Fruit fly (Drosophila melanogaster) S2 (cell line): ENCODE measurements around the gene CG5986.

ENCODE experiments used
- CG8478 ChIP-seq: fragments of >200 bp; optimal IDR thresholded peaks from 2 replicates; lab custom pipeline; 2018
- CTCF ChIP-seq, 2 experiments: fragments of >200 bp; optimal IDR thresholded peaks; 2 replicates each; lab custom pipeline; 2018

The CG5986 gene

dm6 chr3R:24024123-24024522 is 23.5 kb upstream of the CG5986 start:
- TF ChIP-seq CTCF (optimal IDR thresholded peaks at IDR 0.05; lab: Kevin White, UChicago) (no peak), CG8478 (lab: Kevin White, UChicago) (no peak)

dm6 chr3R:24024688-24025087 is 22.9 kb upstream of the CG5986 start:
- TF ChIP-seq CTCF (optimal IDR thresholded peaks at IDR 0.05; lab: Kevin White, UChicago) (no peak), CG8478 (lab: Kevin White, UChicago) (no peak)

DNA sequence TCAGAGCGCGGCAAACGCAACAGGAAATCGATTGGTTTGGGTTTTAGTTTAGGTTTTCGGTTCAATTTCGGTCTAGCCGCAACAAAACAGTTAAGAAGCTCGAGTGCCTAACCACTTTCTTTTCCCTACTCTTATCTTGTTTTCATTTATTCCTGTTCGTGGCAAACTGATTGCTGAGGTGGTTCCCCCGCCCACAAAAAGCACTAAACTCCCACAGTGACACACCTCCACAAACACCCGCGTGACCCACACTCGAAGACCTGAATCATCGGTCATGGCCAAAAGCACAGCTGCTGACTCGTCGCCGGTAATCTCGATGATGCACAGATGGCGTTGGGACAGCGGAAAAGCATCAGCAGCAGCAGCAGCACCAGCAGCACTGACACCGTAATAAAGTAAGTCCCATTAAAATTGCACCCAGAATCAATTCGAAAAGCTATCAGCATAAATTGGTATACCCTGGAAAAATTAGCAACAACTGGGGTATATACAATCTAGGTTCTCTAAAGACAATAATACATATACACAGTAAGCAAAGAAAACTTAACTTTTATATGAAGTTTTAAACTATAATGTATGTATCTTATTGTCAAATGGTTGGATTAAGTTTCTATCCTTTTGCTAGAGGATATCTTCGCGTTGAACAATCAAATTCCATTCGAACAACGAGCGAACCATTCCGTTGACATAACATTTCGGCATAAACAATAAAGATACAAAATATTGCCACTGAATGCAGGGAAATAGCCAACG is 21.7 kb upstream of the CG5986 start:
- TF ChIP-seq CTCF (optimal IDR thresholded peaks at IDR 0.05; lab: Kevin White, UChicago) (no peak), CG8478 (lab: Kevin White, UChicago) (no peak)

DNA sequence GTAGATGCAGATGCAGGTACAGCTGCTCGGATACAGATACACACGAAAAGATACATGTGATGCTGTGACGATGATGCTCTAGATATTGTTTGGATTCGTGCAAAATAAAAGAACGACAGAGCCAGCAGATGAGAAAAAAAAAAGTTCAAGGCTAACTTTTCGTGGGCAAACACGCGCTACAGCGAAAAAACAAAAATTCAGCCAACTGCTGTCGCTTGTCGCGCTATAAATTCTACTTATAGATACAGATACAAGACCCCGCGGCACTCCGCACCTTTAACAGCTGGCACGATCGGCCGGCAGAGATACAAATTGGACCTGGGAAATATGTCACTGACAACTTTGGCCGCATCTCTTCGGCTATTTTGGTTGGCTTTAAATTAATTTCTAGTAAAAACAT is 21.1 kb upstream of the CG5986 start:
- no peak for TF ChIP-seq CTCF (optimal IDR thresholded peaks at IDR 0.05; lab: Kevin White, UChicago)
- TF ChIP-seq CG8478 (lab: Kevin White, UChicago), result no peak

dm6 chr3R:24027222-24027621 is 20.4 kb upstream of the CG5986 start:
- no peak for TF ChIP-seq CG8478 (lab: Kevin White, UChicago)

- no peak for TF ChIP-seq CG8478 (lab: Kevin White, UChicago)
- TF ChIP-seq CTCF (optimal IDR thresholded peaks at IDR 0.05; lab: Kevin White, UChicago), result peak in 1 of 2 experiments; percentile 40
These were observed 16.4 kb upstream of the CG5986 start for dm6 chr3R:24031019-24031824.

DNA sequence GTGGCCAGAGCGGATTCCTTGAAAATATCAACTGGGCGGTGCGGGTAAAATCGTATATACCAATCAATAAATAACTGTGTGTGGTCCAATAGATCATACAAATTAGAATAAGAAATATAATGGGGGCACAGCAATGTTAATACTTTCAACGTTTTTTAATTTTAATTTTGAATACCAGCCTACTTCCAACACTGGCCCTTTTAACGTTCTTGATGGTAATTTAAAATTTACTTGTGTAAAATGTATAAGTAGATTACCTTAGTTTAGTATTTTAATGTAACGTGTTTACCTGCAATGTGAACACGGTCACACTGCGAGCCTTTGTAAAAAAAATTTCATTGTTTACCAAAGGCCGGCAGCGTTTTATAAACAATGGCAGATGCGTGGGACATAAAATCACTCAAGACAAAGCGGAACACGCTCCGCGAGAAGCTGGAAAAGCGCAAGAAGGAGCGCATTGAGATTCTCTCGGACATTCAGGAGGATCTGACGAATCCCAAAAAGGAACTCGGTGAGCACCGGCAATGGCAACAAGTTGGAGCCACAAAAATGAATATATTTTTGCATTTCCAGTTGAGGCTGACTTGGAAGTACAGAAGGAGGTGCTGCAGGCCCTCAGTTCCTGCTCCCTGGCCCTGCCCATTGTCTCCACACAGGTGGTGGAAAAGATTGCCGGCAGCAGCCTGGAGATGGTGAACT is 15.6 kb upstream of the CG5986 start, which contains the start of the genes KrT95D and Mettl3:
KrT95D (minus strand) TSS at position 3 of the 699 bp plus-strand sequence.
Mettl3 (plus strand) TSS at position 333 of the 699 bp plus-strand sequence.
- TF ChIP-seq CTCF (optimal IDR thresholded peaks at IDR 0.05; lab: Kevin White, UChicago) (peak in 1 of 2 experiments; percentile 7), CG8478 (lab: Kevin White, UChicago) (no peak)

- TF ChIP-seq CG8478 (lab: Kevin White, UChicago), result no peak
- no peak for TF ChIP-seq CTCF (optimal IDR thresholded peaks at IDR 0.05; lab: Kevin White, UChicago)
These were observed 9.9 kb upstream of the CG5986 start, which contains the start of gene spas for dm6 chr3R:24037538-24038265. Gene spas, plus strand, starts transcription at chr3R:24038215.

DNA sequence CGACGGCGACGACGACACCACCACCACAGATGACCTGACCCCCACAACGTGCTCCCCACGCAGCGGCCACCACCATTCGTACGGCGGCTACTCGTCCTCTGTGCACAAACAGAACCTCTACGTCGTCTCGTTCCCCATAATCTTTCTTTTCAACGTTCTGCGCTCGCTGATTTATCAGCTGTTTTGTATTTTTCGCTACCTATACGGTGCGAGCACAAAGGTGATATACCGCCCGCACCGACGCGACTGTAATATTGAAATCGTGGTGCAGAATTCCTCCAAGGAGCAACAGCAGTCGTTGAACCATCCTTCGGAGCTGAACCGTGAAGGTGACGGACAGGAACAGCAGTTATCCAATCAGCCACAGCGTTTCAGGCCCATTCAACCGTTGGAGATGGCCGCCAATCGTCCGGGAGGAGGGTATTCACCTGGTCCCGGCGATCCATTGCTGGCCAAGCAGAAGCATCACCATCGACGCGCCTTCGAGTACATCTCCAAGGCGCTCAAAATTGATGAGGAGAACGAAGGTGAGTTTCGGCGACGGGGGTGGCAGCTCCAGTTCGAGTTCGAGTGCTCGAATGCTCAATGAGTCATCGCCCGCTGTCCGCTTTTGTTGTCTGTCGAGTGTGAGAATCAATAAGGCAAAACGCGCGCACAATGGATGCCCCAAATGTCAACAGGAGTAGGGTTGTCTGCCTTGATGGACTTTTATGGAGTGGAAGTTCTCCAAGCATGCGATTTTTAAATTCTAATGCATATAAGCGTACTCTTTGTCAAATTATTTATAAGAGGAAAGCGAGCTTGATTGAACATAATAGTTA is 8.6 kb upstream of the CG5986 start, which contains the start of gene Miro:
Miro (minus strand) TSS at position 112 of the 821 bp plus-strand sequence.
- TF ChIP-seq CTCF (optimal IDR thresholded peaks at IDR 0.05; lab: Kevin White, UChicago) (no peak), CG8478 (lab: Kevin White, UChicago) (no peak)

- TF ChIP-seq CTCF (optimal IDR thresholded peaks at IDR 0.05; lab: Kevin White, UChicago), result no peak
- TF ChIP-seq CG8478 (lab: Kevin White, UChicago), result no peak
These were observed 887 bp upstream of the CG5986 start for dm6 chr3R:24046580-24047225.

DNA sequence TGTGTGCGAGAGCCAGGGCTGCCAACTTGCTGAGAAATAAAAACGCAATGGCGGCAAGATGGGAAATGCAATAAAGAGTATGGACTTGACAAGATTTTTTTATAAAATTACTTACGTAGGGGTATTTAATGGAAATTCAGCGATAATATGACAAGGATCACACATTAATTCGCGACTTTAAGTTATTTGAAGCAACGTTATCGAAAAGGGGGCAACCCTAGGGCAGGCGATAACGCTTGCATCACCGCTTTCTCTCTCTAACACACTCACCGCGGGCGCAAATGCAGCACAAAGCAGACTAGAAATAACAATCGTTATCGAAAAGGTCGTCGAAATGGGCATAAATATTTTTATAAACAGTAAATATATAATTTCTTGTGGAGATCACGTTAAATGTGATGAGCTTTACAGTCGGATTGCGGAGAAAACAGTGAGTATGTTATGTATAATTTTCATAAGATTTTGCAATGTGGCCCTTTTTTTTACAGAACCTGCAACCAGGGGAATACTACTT is 465 bp downstream of the CG5986 start, which contains the start of gene Rox8:
Rox8 (minus strand) TSS at position 268 of the 514 bp plus-strand sequence.
- no peak for TF ChIP-seq CTCF (optimal IDR thresholded peaks at IDR 0.05; lab: Kevin White, UChicago)
- no peak for TF ChIP-seq CG8478 (lab: Kevin White, UChicago)

DNA sequence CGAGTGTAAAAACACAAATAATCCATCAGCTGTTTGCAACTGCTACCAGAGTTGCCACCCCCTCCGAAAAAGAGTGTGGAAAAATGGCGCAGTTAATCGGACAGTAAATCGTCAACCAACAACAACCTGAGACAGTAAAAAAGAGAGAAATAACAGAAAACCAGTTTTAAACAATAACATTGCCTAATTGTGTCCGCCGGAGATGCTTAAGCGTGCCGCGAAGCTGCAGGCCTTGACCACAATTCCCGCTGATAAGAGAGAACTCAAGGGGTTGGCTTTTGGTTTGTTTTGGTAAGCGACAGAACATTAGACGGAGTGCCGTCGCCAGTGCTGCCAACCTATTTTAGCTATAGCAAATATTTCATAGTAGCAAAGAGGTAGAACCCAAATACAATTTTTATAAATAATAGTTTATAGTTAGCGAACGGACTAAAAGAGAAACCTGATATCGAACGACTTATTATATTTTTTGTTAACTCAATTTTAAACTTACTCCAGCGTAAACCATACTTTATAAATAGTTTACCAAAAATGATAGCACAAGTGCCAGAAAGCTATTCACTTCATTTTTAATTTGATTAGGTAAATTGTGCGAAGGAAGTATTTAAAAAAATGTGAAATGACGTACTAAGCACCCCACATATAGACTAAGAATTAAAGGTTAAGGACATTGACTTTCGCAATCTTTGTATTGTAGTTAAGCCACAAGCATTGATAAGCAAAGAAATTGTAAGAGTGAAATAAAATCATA is 3.3 kb downstream of the CG5986 start, which contains the start of the genes Atg6 and Pisd:
Atg6 (minus strand) TSS at position 93 of the 751 bp plus-strand sequence.
Pisd (plus strand) TSS at position 94 of the 751 bp plus-strand sequence.
- TF ChIP-seq CTCF (optimal IDR thresholded peaks at IDR 0.05; lab: Kevin White, UChicago) (peak in 1 of 2 experiments; percentile 55), CG8478 (lab: Kevin White, UChicago) (no peak)
